Fruit fly (Drosophila melanogaster) whole organism, wandering third instar larva: ENCODE results near the gene Tom.

Experiments
- CG9705 ChIP-seq: fragments of 200-800 bp; sonication (Bioruptor generic); optimal IDR thresholded peaks from 2 replicates; lab custom pipeline; 2018; ENCODE audit warnings: missing biosample characterization, mild to moderate bottlenecking, missing genetic modification characterization
- HLH106 ChIP-seq: fragments of 200-800 bp; optimal IDR thresholded peaks from 3 replicates; lab custom pipeline; 2019; ENCODE audit warnings: missing biosample characterization, mild to moderate bottlenecking, missing genetic modification characterization, moderate library complexity
- Hr78 ChIP-seq: fragments of >200 bp; optimal IDR thresholded peaks from 2 replicates; lab custom pipeline; 2017; ENCODE audit warnings: missing biosample characterization, missing genetic modification characterization
- Hr83 ChIP-seq: fragments of 200-300 bp; sonication (Bioruptor generic); optimal IDR thresholded peaks from 2 replicates; lab custom pipeline; 2016; ENCODE audit warnings: missing biosample characterization, mild to moderate bottlenecking, missing genetic modification characterization, moderate library complexity; ENCODE audit not compliant: poor library complexity, severe bottlenecking
- Myc ChIP-seq: fragments of >200 bp; optimal IDR thresholded peaks from 2 replicates; lab custom pipeline; 2017
- OdsH ChIP-seq: fragments of 200-800 bp; sonication (Bioruptor generic); optimal IDR thresholded peaks from 2 replicates; lab custom pipeline; 2016; ENCODE audit warnings: missing biosample characterization, mild to moderate bottlenecking, missing genetic modification characterization
- Vsx2 ChIP-seq: fragments of 200-300, 225-300 bp; sonication (Bioruptor generic); optimal IDR thresholded peaks from 2 replicates; lab custom pipeline; 2018; ENCODE audit warnings: missing biosample characterization, missing genetic modification characterization; ENCODE audit not compliant: partially characterized antibody
- foxo ChIP-seq, 2 experiments: fragments of 200-800 bp; sonication (Bioruptor generic); optimal IDR thresholded peaks; 2 replicates in 1 of 2; 3 replicates in 1 of 2; lab custom pipeline; 2016 to 2017; ENCODE audit warnings: missing biosample characterization in 2 of 2, missing genetic modification characterization in 2 of 2
- h ChIP-seq: fragments of 200-800 bp; sonication (Bioruptor generic); optimal IDR thresholded peaks from 3 replicates; lab custom pipeline; 2016; ENCODE audit warnings: missing biosample characterization, mild to moderate bottlenecking, missing genetic modification characterization
- pan ChIP-seq: fragments of >200 bp; optimal IDR thresholded peaks from 2 replicates; lab custom pipeline; 2017
- psq ChIP-seq: fragments of 200-800 bp; sonication (Bioruptor generic); optimal IDR thresholded peaks from 3 replicates; lab custom pipeline; 2017; ENCODE audit warnings: missing biosample characterization, mild to moderate bottlenecking, missing genetic modification characterization, moderate library complexity

dm6 chr3L:15005774-15006173 lies 36.6 kb downstream of the Tom start:
- no peak for TF ChIP-seq psq (GFP tag; lab: Kevin White, UChicago)
- no peak for TF ChIP-seq pan (lab: Kevin White, UChicago)
- no peak for TF ChIP-seq Myc (lab: Kevin White, UChicago)
- TF ChIP-seq Vsx2: no peak
- no peak for TF ChIP-seq Hr83 (GFP tag; lab: Kevin White, UChicago)
- TF ChIP-seq Hr78 (GFP tag; lab: Kevin White, UChicago): no peak
- peak in 1 of 2 experiments; percentile 4 for TF ChIP-seq foxo (GFP tag; optimal IDR thresholded peaks at IDR 0.05; lab: Kevin White, UChicago)
- no peak for TF ChIP-seq OdsH
- TF ChIP-seq h: peak; percentile 16
- no peak for TF ChIP-seq HLH106 (tag; lab: Kevin White, UChicago)
- no peak for TF ChIP-seq CG9705 (GFP tag; lab: Kevin White, UChicago)
